Worm (Caenorhabditis elegans): ENCODE data around the gene abu-10.

Gene abu-10

ce11 chrX:3803314-3803713, 5.3 kb downstream of the abu-10 start, which contains the start of gene F35A5.8 (continued):
- TF ChIP-seq lin-39 (tag; optimal IDR thresholded peaks at IDR 0.05) (peak; percentile 79), zip-4 (GFP tag; optimal IDR thresholded peaks at IDR 0.05) (peak; percentile 31), hlh-17 (GFP tag; optimal IDR thresholded peaks at IDR 0.05; ENCODE audit: borderline replicate concordance) (no peak), sox-4 (tag; optimal IDR thresholded peaks at IDR 0.05) (peak; percentile 26), pax-3 (tag; optimal IDR thresholded peaks at IDR 0.05) (no peak), dsc-1 (tag; optimal IDR thresholded peaks at IDR 0.05) (peak; percentile 88), pqm-1 (tag; optimal IDR thresholded peaks at IDR 0.05) (no peak), fkh-8 (tag; optimal IDR thresholded peaks at IDR 0.05) (peak; percentile 17), nhr-28 (tag; optimal IDR thresholded peaks at IDR 0.05) (no peak), mef-2 (tag; optimal IDR thresholded peaks at IDR 0.05) (no peak), mab-9 (GFP tag; IDR thresholded peaks at IDR 0.05) (no peak), mep-1 (tag; optimal IDR thresholded peaks at IDR 0.05) (peak; percentile 90), snpc-4 (tag; optimal IDR thresholded peaks at IDR 0.05) (peak; percentile 26), efl-1 (optimal IDR thresholded peaks at IDR 0.05) (peak; percentile 54 to 64), efl-1 (GFP tag; optimal IDR thresholded peaks at IDR 0.05 in 1 of 2) (peak; percentile 48 to 96), unc-30 (tag; optimal IDR thresholded peaks at IDR 0.05) (no peak), nhr-84 (tag; optimal IDR thresholded peaks at IDR 0.05) (no peak), ceh-90 (tag; optimal IDR thresholded peaks at IDR 0.05) (no peak), ceh-8 (GFP tag; optimal IDR thresholded peaks at IDR 0.05) (peak; percentile 54), aha-1 (tag; optimal IDR thresholded peaks at IDR 0.05) (peak; percentile 22), irx-1 (tag; optimal IDR thresholded peaks at IDR 0.05) (peak; percentile 71), fos-1 (tag; optimal IDR thresholded peaks at IDR 0.05) (peak; percentile 61), grh-1 (GFP tag; IDR thresholded peaks at IDR 0.05) (peak; percentile 46), lin-15B (tag; optimal IDR thresholded peaks at IDR 0.05) (peak; percentile 40), C04F5.9 (tag; optimal IDR thresholded peaks at IDR 0.05) (peak; percentile 28), xbp-1 (tag; optimal IDR thresholded peaks at IDR 0.05) (peak; percentile 84), vab-15 (tag; optimal IDR thresholded peaks at IDR 0.05) (no peak), unc-98 (GFP tag; IDR thresholded peaks at IDR 0.05) (no peak), hlh-4 (tag; optimal IDR thresholded peaks at IDR 0.05) (no peak), zag-1 (tag; optimal IDR thresholded peaks at IDR 0.05) (no peak), swsn-7 (tag; optimal IDR thresholded peaks at IDR 0.05) (peak; percentile 86), hpl-2 (GFP tag; optimal IDR thresholded peaks at IDR 0.05) (no peak), nhr-20 (tag; optimal IDR thresholded peaks at IDR 0.05) (peak; percentile 80)

- TF ChIP-seq unc-130 (tag; optimal IDR thresholded peaks at IDR 0.05) (no peak), ceh-82 (tag; optimal IDR thresholded peaks at IDR 0.05) (no peak), nhr-19 (GFP tag; conservative IDR thresholded peaks at IDR 0.05) (no peak), unc-30 (tag; optimal IDR thresholded peaks at IDR 0.05) (no peak), tbx-2 (tag; optimal IDR thresholded peaks at IDR 0.05) (no peak), xbp-1 (tag; optimal IDR thresholded peaks at IDR 0.05) (no peak)
These were observed 6.9 kb downstream of the abu-10 start, which contains the start of gene F35A5.2 for ce11 chrX:3804837-3805236. Gene F35A5.2, plus strand, starts transcription at chrX:3805137.

ce11 chrX:3807166-3807565, 9.2 kb downstream of the abu-10 start, which contains the start of gene F35A5.1:
Gene F35A5.1, plus strand, starts transcription at chrX:3807466.
- no peak for TF ChIP-seq aha-1 (tag; optimal IDR thresholded peaks at IDR 0.05)
- no peak for TF ChIP-seq pag-3 (tag; optimal IDR thresholded peaks at IDR 0.05; ENCODE audit: borderline replicate concordance, insufficient read depth)
- no peak for TF ChIP-seq dsc-1 (tag; optimal IDR thresholded peaks at IDR 0.05)
- TF ChIP-seq xbp-1 (tag; optimal IDR thresholded peaks at IDR 0.05): no peak
- no peak for TF ChIP-seq tlp-1 (tag; optimal IDR thresholded peaks at IDR 0.05)
- TF ChIP-seq tbx-2 (tag; optimal IDR thresholded peaks at IDR 0.05): no peak
- TF ChIP-seq mdl-1 (tag; optimal IDR thresholded peaks at IDR 0.05): no peak
- no peak for TF ChIP-seq lin-15B (tag; optimal IDR thresholded peaks at IDR 0.05)
- no peak for TF ChIP-seq nhr-237 (tag; optimal IDR thresholded peaks at IDR 0.05)
- TF ChIP-seq nhr-47 (tag; optimal IDR thresholded peaks at IDR 0.05): no peak
- no peak for TF ChIP-seq unc-98 (GFP tag; IDR thresholded peaks at IDR 0.05)
- TF ChIP-seq nhr-76 (tag; optimal IDR thresholded peaks at IDR 0.05): no peak
- TF ChIP-seq snpc-4 (tag; optimal IDR thresholded peaks at IDR 0.05): no peak
- TF ChIP-seq ces-1 (GFP tag; optimal IDR thresholded peaks at IDR 0.05): no peak
- no peak for TF ChIP-seq ceh-8 (GFP tag; optimal IDR thresholded peaks at IDR 0.05)
- TF ChIP-seq fkh-10 (GFP tag; optimal IDR thresholded peaks at IDR 0.05): no peak
- no peak for TF ChIP-seq unc-86 (tag; optimal IDR thresholded peaks at IDR 0.05)
- no peak for TF ChIP-seq nhr-19 (GFP tag; conservative IDR thresholded peaks at IDR 0.05)
- TF ChIP-seq alr-1 (tag; optimal IDR thresholded peaks at IDR 0.05; ENCODE audit: borderline replicate concordance): no peak
- no peak for TF ChIP-seq hpl-2 (GFP tag; optimal IDR thresholded peaks at IDR 0.05)
